Fruit fly (Drosophila melanogaster) whole organism, wandering third instar larva: ENCODE data around the gene wfs1.

Source experiments
- Abd-B ChIP-seq: fragments of >200 bp; optimal IDR thresholded peaks from 2 replicates; lab custom pipeline; 2017; ENCODE audit warnings: missing biosample characterization, missing genetic modification characterization
- CG32264 ChIP-seq: fragments of 200-800 bp; sonication (Bioruptor generic); optimal IDR thresholded peaks from 2 replicates; lab custom pipeline; 2016; ENCODE audit warnings: missing biosample characterization, missing genetic modification characterization
- CG9705 ChIP-seq: fragments of 200-800 bp; sonication (Bioruptor generic); optimal IDR thresholded peaks from 2 replicates; lab custom pipeline; 2018; ENCODE audit warnings: missing biosample characterization, mild to moderate bottlenecking, missing genetic modification characterization
- CrebA ChIP-seq: fragments of 200-800 bp; sonication (Bioruptor generic); optimal IDR thresholded peaks from 2 replicates; lab custom pipeline; 2016; ENCODE audit warnings: missing biosample characterization, mild to moderate bottlenecking, missing genetic modification characterization, borderline replicate concordance
- Dfd ChIP-seq: fragments of >200 bp; optimal IDR thresholded peaks from 2 replicates; lab custom pipeline; 2017; ENCODE audit warnings: missing biosample characterization, missing genetic modification characterization
- Dif ChIP-seq: fragments of 200-275, 200-300 bp; sonication (Bioruptor generic); optimal IDR thresholded peaks from 2 replicates; lab custom pipeline; 2018; ENCODE audit warnings: missing biosample characterization, missing genetic modification characterization; ENCODE audit not compliant: partially characterized antibody
- HLH106 ChIP-seq: fragments of 200-800 bp; optimal IDR thresholded peaks from 3 replicates; lab custom pipeline; 2019; ENCODE audit warnings: missing biosample characterization, mild to moderate bottlenecking, missing genetic modification characterization, moderate library complexity
- Hnf4 ChIP-seq: fragments of 200-800 bp; sonication (Bioruptor generic); optimal IDR thresholded peaks from 2 replicates; lab custom pipeline; 2016; ENCODE audit warnings: missing biosample characterization, mild to moderate bottlenecking, missing genetic modification characterization
- Hr78 ChIP-seq: fragments of >200 bp; optimal IDR thresholded peaks from 2 replicates; lab custom pipeline; 2017; ENCODE audit warnings: missing biosample characterization, missing genetic modification characterization
- Hr83 ChIP-seq: fragments of 200-300 bp; sonication (Bioruptor generic); optimal IDR thresholded peaks from 2 replicates; lab custom pipeline; 2016; ENCODE audit warnings: missing biosample characterization, mild to moderate bottlenecking, missing genetic modification characterization, moderate library complexity; ENCODE audit not compliant: poor library complexity, severe bottlenecking
- Jra ChIP-seq: sonication (Bioruptor generic); optimal IDR thresholded peaks from 2 replicates; lab custom pipeline; 2016; ENCODE audit warnings: missing biosample characterization, missing genetic modification characterization
- Mio ChIP-seq: sonication (Bioruptor generic); optimal IDR thresholded peaks from 2 replicates; lab custom pipeline; 2016; ENCODE audit warnings: missing biosample characterization, missing genetic modification characterization
- Myc ChIP-seq: fragments of >200 bp; optimal IDR thresholded peaks from 2 replicates; lab custom pipeline; 2017
- OdsH ChIP-seq: fragments of 200-800 bp; sonication (Bioruptor generic); optimal IDR thresholded peaks from 2 replicates; lab custom pipeline; 2016; ENCODE audit warnings: missing biosample characterization, mild to moderate bottlenecking, missing genetic modification characterization
- Rel ChIP-seq, 2 experiments: fragments of 200-800 bp; sonication (Bioruptor generic) in 1 of 2; optimal IDR thresholded peaks; 2 replicates in 1 of 2; 3 replicates in 1 of 2; lab custom pipeline; 2016 to 2019; ENCODE audit warnings: mild to moderate bottlenecking in 2 of 2, missing biosample characterization in 2 of 2, missing genetic modification characterization in 2 of 2, moderate library complexity in 1 of 2
- Sp1 ChIP-seq: fragments of 200-800 bp; sonication (Bioruptor generic); optimal IDR thresholded peaks from 3 replicates; lab custom pipeline; 2019; ENCODE audit warnings: missing biosample characterization, mild to moderate bottlenecking, missing genetic modification characterization, moderate library complexity
- br ChIP-seq: fragments of 200-800 bp; sonication (Bioruptor generic); optimal IDR thresholded peaks from 2 replicates; lab custom pipeline; 2016; ENCODE audit warnings: missing biosample characterization, missing genetic modification characterization
- dl ChIP-seq, 2 experiments: fragments of 175-275, 200-275 bp in 1 of 2; fragments of 200-275 bp in 1 of 2; sonication (Bioruptor generic); optimal IDR thresholded peaks; lab custom pipeline; 2018; ENCODE audit warnings: mild to moderate bottlenecking in 2 of 2, missing biosample characterization in 2 of 2, missing genetic modification characterization in 2 of 2, moderate library complexity in 2 of 2; ENCODE audit not compliant: partially characterized antibody in 2 of 2, insufficient read depth in 1 of 2
- dmrt93B ChIP-seq: fragments of 200-800 bp; sonication (Bioruptor generic); optimal IDR thresholded peaks from 2 replicates; lab custom pipeline; 2018; ENCODE audit warnings: missing biosample characterization, mild to moderate bottlenecking, missing genetic modification characterization
- dsf ChIP-seq: sonication (Bioruptor generic); optimal IDR thresholded peaks from 2 replicates; lab custom pipeline; 2016; ENCODE audit warnings: missing biosample characterization, missing genetic modification characterization, borderline replicate concordance
- ey ChIP-seq: fragments of 200-800 bp; sonication (Bioruptor generic); optimal IDR thresholded peaks from 2 replicates; lab custom pipeline; 2016; ENCODE audit warnings: missing biosample characterization, missing genetic modification characterization
- foxo ChIP-seq, 2 experiments: fragments of 200-800 bp; sonication (Bioruptor generic); optimal IDR thresholded peaks; 2 replicates in 1 of 2; 3 replicates in 1 of 2; lab custom pipeline; 2016 to 2017; ENCODE audit warnings: missing biosample characterization in 2 of 2, missing genetic modification characterization in 2 of 2
- fru ChIP-seq: fragments of 200-800 bp; sonication (Bioruptor generic); optimal IDR thresholded peaks from 3 replicates; lab custom pipeline; 2016; ENCODE audit warnings: missing biosample characterization, mild to moderate bottlenecking, missing genetic modification characterization
- h ChIP-seq: fragments of 200-800 bp; sonication (Bioruptor generic); optimal IDR thresholded peaks from 3 replicates; lab custom pipeline; 2016; ENCODE audit warnings: missing biosample characterization, mild to moderate bottlenecking, missing genetic modification characterization
- jim ChIP-seq: fragments of 175-275, 200-325 bp; sonication (Bioruptor generic); optimal IDR thresholded peaks from 2 replicates; lab custom pipeline; 2016; ENCODE audit warnings: missing biosample characterization, mild to moderate bottlenecking, missing genetic modification characterization
- lola ChIP-seq: fragments of >200 bp; optimal IDR thresholded peaks from 2 replicates; lab custom pipeline; 2017; ENCODE audit warnings: missing biosample characterization, missing genetic modification characterization
- pan ChIP-seq: fragments of >200 bp; optimal IDR thresholded peaks from 2 replicates; lab custom pipeline; 2017
- psq ChIP-seq: fragments of 200-800 bp; sonication (Bioruptor generic); optimal IDR thresholded peaks from 3 replicates; lab custom pipeline; 2017; ENCODE audit warnings: missing biosample characterization, mild to moderate bottlenecking, missing genetic modification characterization, moderate library complexity
- rgr ChIP-seq: fragments of 200-800 bp; sonication (Bioruptor generic); optimal IDR thresholded peaks from 3 replicates; lab custom pipeline; 2016; ENCODE audit warnings: missing biosample characterization, mild to moderate bottlenecking, missing genetic modification characterization
- sage ChIP-seq: fragments of 200-800 bp; sonication (Bioruptor generic); optimal IDR thresholded peaks from 2 replicates; lab custom pipeline; 2016; ENCODE audit warnings: missing biosample characterization, mild to moderate bottlenecking, missing genetic modification characterization
- sv ChIP-seq: fragments of 200-800 bp; sonication (Bioruptor generic); optimal IDR thresholded peaks from 3 replicates; lab custom pipeline; 2016; ENCODE audit warnings: missing biosample characterization, missing genetic modification characterization
- usp ChIP-seq: fragments of >200 bp; optimal IDR thresholded peaks from 2 replicates; lab custom pipeline; 2017; ENCODE audit warnings: missing biosample characterization, missing genetic modification characterization
- woc ChIP-seq: sonication (Bioruptor generic); optimal IDR thresholded peaks from 2 replicates; lab custom pipeline; 2016; ENCODE audit warnings: missing biosample characterization, mild to moderate bottlenecking, missing genetic modification characterization

The wfs1 gene

DNA sequence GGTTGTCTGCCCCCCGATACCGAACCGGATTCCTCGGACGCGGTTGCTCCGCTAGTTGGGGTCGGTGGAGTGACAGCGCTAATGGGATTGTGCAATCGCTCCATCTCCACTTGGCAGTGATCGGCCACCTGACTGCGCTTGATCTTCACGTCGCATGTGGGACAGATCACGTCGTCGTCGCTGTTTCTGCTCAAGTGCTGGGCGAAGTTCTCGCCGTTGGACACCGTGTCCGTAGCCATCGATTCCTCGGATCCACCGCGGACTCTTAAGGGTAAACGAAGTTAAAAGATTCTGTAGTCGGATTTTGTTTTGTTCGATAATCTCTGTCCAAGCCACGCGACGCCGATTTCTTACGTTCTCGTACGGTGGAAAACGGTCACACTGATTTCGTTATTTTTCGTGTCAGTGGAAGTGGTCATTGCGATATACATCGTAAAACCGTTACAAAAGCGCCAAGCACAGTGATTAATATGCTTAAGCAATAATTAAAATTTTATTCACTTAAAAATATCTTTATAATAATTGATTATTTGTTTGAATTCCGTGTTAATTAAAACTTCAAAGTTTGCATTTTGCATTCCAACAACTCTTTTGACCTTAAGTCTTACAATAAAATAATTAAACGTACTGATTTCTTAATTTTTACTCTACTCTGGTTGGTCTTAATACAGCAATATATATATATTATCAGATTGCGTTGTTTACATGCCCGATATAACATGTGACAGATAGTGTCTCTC is 36.0 kb upstream of the wfs1 start, which contains the start of gene RNF220:
Gene RNF220 (minus strand): TSS at position 384 of the 740 bp plus-strand sequence.
- TF ChIP-seq Hr78 (no peak), Dif (GFP tag; lab: Kevin White, UChicago) (no peak), Sp1 (no peak), Jra (no peak), Hr83 (GFP tag; lab: Kevin White, UChicago) (no peak), fru (GFP tag; lab: Kevin White, UChicago) (peak; percentile 15), CG32264 (no peak), rgr (GFP tag; lab: Kevin White, UChicago) (no peak), dsf (GFP tag; lab: Kevin White, UChicago) (no peak), dl (GFP tag; optimal IDR thresholded peaks at IDR 0.05; lab: Kevin White, UChicago; ENCODE audit: insufficient read depth in 1 of 2, partially characterized antibody in 2 of 2) (no peak), sage (GFP tag; lab: Kevin White, UChicago) (no peak), sv (GFP tag; lab: Kevin White, UChicago) (no peak), HLH106 (peak; percentile 30), Myc (lab: Kevin White, UChicago) (peak; percentile 32), ey (GFP tag; lab: Kevin White, UChicago) (no peak), lola (GFP tag; lab: Kevin White, UChicago) (no peak), pan (lab: Kevin White, UChicago) (no peak)

DNA sequence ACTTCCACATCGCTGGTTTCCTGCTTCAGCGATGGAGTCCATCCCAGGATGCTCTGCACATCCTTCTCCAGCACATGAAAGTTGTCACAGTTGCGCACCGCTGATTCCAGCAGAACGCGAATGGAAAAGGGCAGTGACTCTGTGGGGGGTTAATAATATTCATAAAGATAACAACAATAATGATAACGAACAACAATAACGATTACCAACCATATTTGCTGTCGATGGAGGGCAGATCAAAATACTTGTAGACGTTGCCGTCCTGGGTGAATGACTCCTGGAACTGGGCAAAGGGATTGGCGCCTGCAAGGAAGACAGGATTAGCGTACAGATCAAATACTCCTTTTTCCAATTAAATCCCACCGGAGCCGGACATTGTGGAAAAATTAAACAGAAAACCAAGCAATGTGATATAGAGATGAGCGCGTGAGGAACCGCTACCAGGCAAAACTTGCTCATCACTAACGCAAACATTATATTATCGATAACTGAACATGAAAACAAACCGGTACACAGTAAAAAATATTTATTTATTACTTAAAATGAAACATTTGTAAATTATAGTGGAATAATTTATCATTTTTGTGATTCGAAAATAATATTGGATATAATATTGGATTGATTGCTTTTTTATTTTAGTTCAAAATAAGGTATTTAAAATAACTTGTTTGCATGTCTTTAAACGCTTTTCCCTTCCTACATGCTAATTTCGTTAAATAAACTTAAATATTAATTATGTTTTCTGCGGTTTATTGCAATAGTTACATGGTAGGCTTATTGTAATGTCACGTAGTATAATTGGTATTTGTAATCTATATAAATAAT is 34.2 kb upstream of the wfs1 start, which contains the start of gene Irp-1A:
Gene Irp-1A (minus strand): TSS at position 439 of the 825 bp plus-strand sequence.
- TF ChIP-seq sv (GFP tag; lab: Kevin White, UChicago) (peak; percentile 55), Dfd (GFP tag; lab: Kevin White, UChicago) (no peak), ey (GFP tag; lab: Kevin White, UChicago) (peak; percentile 23), CG9705 (GFP tag; lab: Kevin White, UChicago) (peak; percentile 3), h (peak; percentile 54), jim (no peak), CG32264 (peak; percentile 27), fru (GFP tag; lab: Kevin White, UChicago) (peak; percentile 51), Mio (GFP tag; lab: Kevin White, UChicago) (no peak), rgr (GFP tag; lab: Kevin White, UChicago) (peak; percentile 72), dsf (GFP tag; lab: Kevin White, UChicago) (peak; percentile 4), Dif (GFP tag; lab: Kevin White, UChicago) (no peak), psq (peak; percentile 62), Hr83 (GFP tag; lab: Kevin White, UChicago) (peak; percentile 80), sage (GFP tag; lab: Kevin White, UChicago) (peak; percentile 9), HLH106 (peak; percentile 68), pan (lab: Kevin White, UChicago) (no peak), Jra (peak; percentile 40), CrebA (GFP tag; lab: Kevin White, UChicago) (no peak), br (peak; percentile 16), OdsH (peak; percentile 54), foxo (GFP tag; optimal IDR thresholded peaks at IDR 0.05; lab: Kevin White, UChicago) (peak in 1 of 2 experiments; percentile 73), lola (GFP tag; lab: Kevin White, UChicago) (no peak), Abd-B (GFP tag; lab: Kevin White, UChicago) (no peak), Hr78 (no peak), dl (GFP tag; optimal IDR thresholded peaks at IDR 0.05; lab: Kevin White, UChicago; ENCODE audit: insufficient read depth in 1 of 2, partially characterized antibody in 2 of 2) (no peak), woc (GFP tag; lab: Kevin White, UChicago) (peak; percentile 63), Sp1 (peak; percentile 75), dmrt93B (GFP tag; lab: Kevin White, UChicago) (peak; percentile 3), Rel (GFP tag; optimal IDR thresholded peaks at IDR 0.05; lab: Kevin White, UChicago) (no peak), Rel (tag; optimal IDR thresholded peaks at IDR 0.05; lab: Kevin White, UChicago) (peak; percentile 37), Myc (lab: Kevin White, UChicago) (peak; percentile 26), usp (no peak), Hnf4 (GFP tag; lab: Kevin White, UChicago) (no peak)
